ENCODE assay signal across 1 fruit fly cellular context in genomic region chr3R:18983614-18984185, dm6.
TF ChIP-seq lines count a peak whose summit lies in the region.

TSS of gene snRNP-U1-C (minus strand) at chr3R:18983650.
TSS of gene gukh (plus strand) at chr3R:18984025.

TF ChIP-seq in whole organism, embryonic, 481 proteins besides CTCF, POLR2A, EP300 and RAD21 (continued from another document and continues in another):
- no peak for TF ChIP-seq luna (GFP tag; optimal IDR thresholded peaks at IDR 0.05; lab: Kevin White, UChicago)
- TF ChIP-seq Xbp1 (GFP tag; optimal IDR thresholded peaks at IDR 0.05; lab: Kevin White, UChicago): peak; percentile 87
- peak; percentile 28 for TF ChIP-seq CG17912 (GFP tag; optimal IDR thresholded peaks at IDR 0.05; lab: Kevin White, UChicago)
- no peak for TF ChIP-seq CG8089 (GFP tag; optimal IDR thresholded peaks at IDR 0.05; lab: Kevin White, UChicago)
- no peak for TF ChIP-seq tna (GFP tag; IDR thresholded peaks at IDR 0.05; lab: Robert Waterston, UW; ENCODE audit: partially characterized antibody)
- peak; percentile 61 for TF ChIP-seq odd (GFP tag; optimal IDR thresholded peaks at IDR 0.05; lab: Kevin White, UChicago)
- no peak for TF ChIP-seq CG9876 (GFP tag; optimal IDR thresholded peaks at IDR 0.05; lab: Kevin White, UChicago)
- peak; percentile 29; the same call in 1 of the 3 replicates for TF ChIP-seq gce (GFP tag; IDR thresholded peaks at IDR 0.05; lab: Robert Waterston, UW)
- peak; percentile 73; the same call in 1 of the 2 replicates for TF ChIP-seq CG43689 (GFP tag; IDR thresholded peaks at IDR 0.05; lab: Robert Waterston, UW)
- TF ChIP-seq CG31441 (GFP tag; IDR thresholded peaks at IDR 0.05; lab: Robert Waterston, UW): peak; percentile 86
- peak; percentile 31 for TF ChIP-seq CG8944 (GFP tag; optimal IDR thresholded peaks at IDR 0.05; lab: Kevin White, UChicago)
- TF ChIP-seq Vsx1 (GFP tag; optimal IDR thresholded peaks at IDR 0.05; lab: Kevin White, UChicago): peak; percentile 31
- peak; percentile 83 for TF ChIP-seq sob (GFP tag; IDR thresholded peaks at IDR 0.05; lab: Robert Waterston, UW)
- TF ChIP-seq prd (optimal IDR thresholded peaks at IDR 0.05; lab: Kevin White, UChicago): no peak
- peak; percentile 89 for TF ChIP-seq prd (GFP tag; IDR thresholded peaks at IDR 0.05; lab: Robert Waterston, UW)
- TF ChIP-seq NC2α (GFP tag; optimal IDR thresholded peaks at IDR 0.05; lab: Kevin White, UChicago): no peak
- TF ChIP-seq org-1 (GFP tag; optimal IDR thresholded peaks at IDR 0.05; lab: Kevin White, UChicago): peak; percentile 42
- no peak for TF ChIP-seq jigr1 (GFP tag; IDR thresholded peaks at IDR 0.05; lab: Robert Waterston, UW)
- peak; percentile 62 for TF ChIP-seq Gug (GFP tag; IDR thresholded peaks at IDR 0.05; lab: Robert Waterston, UW)
- TF ChIP-seq Ets65A (GFP tag; lab: Kevin White, UChicago): no peak
- no peak for TF ChIP-seq CG3163 (GFP tag; optimal IDR thresholded peaks at IDR 0.05; lab: Kevin White, UChicago)
- TF ChIP-seq sr (GFP tag; IDR thresholded peaks at IDR 0.05; lab: Robert Waterston, UW): no peak; the same call in 1 of the 3 replicates
- TF ChIP-seq abd-A (tag; optimal IDR thresholded peaks at IDR 0.05; lab: Kevin White, UChicago): peak; percentile 74
- peak; percentile 38 for TF ChIP-seq NC2β (GFP tag; optimal IDR thresholded peaks at IDR 0.05; lab: Kevin White, UChicago)
- peak; percentile 64 for TF ChIP-seq CG17568 (GFP tag; optimal IDR thresholded peaks at IDR 0.05; lab: Kevin White, UChicago)
- TF ChIP-seq sc (optimal IDR thresholded peaks at IDR 0.05; lab: Kevin White, UChicago): no peak
- TF ChIP-seq sc (GFP tag; optimal IDR thresholded peaks at IDR 0.05; lab: Kevin White, UChicago): peak; percentile 46
- TF ChIP-seq Lpt (GFP tag; optimal IDR thresholded peaks at IDR 0.05; lab: Kevin White, UChicago): no peak
- peak; percentile 85; the same call in 2 of the 3 replicates for TF ChIP-seq tgo (GFP tag; IDR thresholded peaks at IDR 0.05; lab: Robert Waterston, UW)
- peak; percentile 66 for TF ChIP-seq sd (tag; optimal IDR thresholded peaks at IDR 0.05; lab: Kevin White, UChicago)
- TF ChIP-seq psq (GFP tag; optimal IDR thresholded peaks at IDR 0.05; lab: Kevin White, UChicago): peak; percentile 55
- no peak for TF ChIP-seq yki (optimal IDR thresholded peaks at IDR 0.05; lab: Kevin White, UChicago)
- no peak for TF ChIP-seq Kr (GFP tag; optimal IDR thresholded peaks at IDR 0.05; lab: Kevin White, UChicago)
- TF ChIP-seq CG13894 (tag; optimal IDR thresholded peaks at IDR 0.05; lab: Kevin White, UChicago): peak; percentile 84
- TF ChIP-seq Dfd (GFP tag; optimal IDR thresholded peaks at IDR 0.05; lab: Kevin White, UChicago): no peak
- peak; percentile 80 for TF ChIP-seq tap (tag; optimal IDR thresholded peaks at IDR 0.05; lab: Kevin White, UChicago)
- TF ChIP-seq nau (GFP tag; optimal IDR thresholded peaks at IDR 0.05; lab: Kevin White, UChicago): peak; percentile 35
- peak; percentile 58 for TF ChIP-seq ssp (GFP tag; IDR thresholded peaks at IDR 0.05; lab: Robert Waterston, UW)
- TF ChIP-seq CG7987 (GFP tag; optimal IDR thresholded peaks at IDR 0.05; lab: Kevin White, UChicago): peak; percentile 32
- TF ChIP-seq danr (GFP tag; IDR thresholded peaks at IDR 0.05; lab: Robert Waterston, UW): peak; percentile 32; the same call in 1 of the 2 replicates
- TF ChIP-seq Bteb2 (GFP tag; optimal IDR thresholded peaks at IDR 0.05; lab: Kevin White, UChicago): peak; percentile 41
- peak; percentile 78 for TF ChIP-seq CG18262 (tag; optimal IDR thresholded peaks at IDR 0.05; lab: Kevin White, UChicago)
- peak; percentile 31 for TF ChIP-seq mam (GFP tag; optimal IDR thresholded peaks at IDR 0.05; lab: Kevin White, UChicago)
- TF ChIP-seq CG42726 (GFP tag; IDR thresholded peaks at IDR 0.05; lab: Robert Waterston, UW; ENCODE audit: partially characterized antibody): peak; percentile 55
- peak; percentile 78 for TF ChIP-seq ranshi (GFP tag; IDR thresholded peaks at IDR 0.05; lab: Robert Waterston, UW)
- TF ChIP-seq CG34224 (GFP tag; IDR thresholded peaks at IDR 0.05; lab: Robert Waterston, UW; ENCODE audit: partially characterized antibody): peak; percentile 53
- no peak for TF ChIP-seq ERR (GFP tag; optimal IDR thresholded peaks at IDR 0.05; lab: Kevin White, UChicago)
- TF ChIP-seq CG6813 (GFP tag; optimal IDR thresholded peaks at IDR 0.05; lab: Kevin White, UChicago): peak; percentile 8
- TF ChIP-seq Deaf1 (tag; optimal IDR thresholded peaks at IDR 0.05; lab: Kevin White, UChicago): peak; percentile 72
- peak; percentile 70 for TF ChIP-seq CG4404 (GFP tag; IDR thresholded peaks at IDR 0.05; lab: Robert Waterston, UW)
- TF ChIP-seq Asciz (GFP tag; optimal IDR thresholded peaks at IDR 0.05; lab: Kevin White, UChicago): peak; percentile 29
- TF ChIP-seq cato (GFP tag; optimal IDR thresholded peaks at IDR 0.05; lab: Kevin White, UChicago; ENCODE audit: borderline replicate concordance): peak; percentile 20
- TF ChIP-seq hth (optimal IDR thresholded peaks at IDR 0.05; lab: Kevin White, UChicago): no peak
- TF ChIP-seq MTF-1 (GFP tag; optimal IDR thresholded peaks at IDR 0.05; lab: Kevin White, UChicago; ENCODE audit: borderline replicate concordance): no peak
- TF ChIP-seq D19A (tag; optimal IDR thresholded peaks at IDR 0.05; lab: Kevin White, UChicago): peak; percentile 57
- TF ChIP-seq CG18476 (GFP tag; optimal IDR thresholded peaks at IDR 0.05; lab: Kevin White, UChicago): peak; percentile 69
- TF ChIP-seq Mad (GFP tag; optimal IDR thresholded peaks at IDR 0.05; lab: Kevin White, UChicago): peak; percentile 43
- TF ChIP-seq lab (GFP tag; optimal IDR thresholded peaks at IDR 0.05; lab: Kevin White, UChicago): peak; percentile 88
- peak; percentile 52 for TF ChIP-seq Sox100B (GFP tag; optimal IDR thresholded peaks at IDR 0.05; lab: Kevin White, UChicago)
- peak; percentile 84 for TF ChIP-seq sna (GFP tag; IDR thresholded peaks at IDR 0.05; lab: Robert Waterston, UW; ENCODE audit: partially characterized antibody)
- 0 out of 2 replicates have a peak, but pooled peaks have one; percentile 29 for TF ChIP-seq nerfin-2 (GFP tag; IDR thresholded peaks at IDR 0.05; lab: Robert Waterston, UW; ENCODE audit: partially characterized antibody)
- TF ChIP-seq dmrt11E (tag; optimal IDR thresholded peaks at IDR 0.05; lab: Kevin White, UChicago): peak; percentile 72
- TF ChIP-seq CG17829 (tag; optimal IDR thresholded peaks at IDR 0.05; lab: Kevin White, UChicago): peak; percentile 92
- peak; percentile 67 for TF ChIP-seq onecut (GFP tag; IDR thresholded peaks at IDR 0.05; lab: Robert Waterston, UW)
- TF ChIP-seq br (optimal IDR thresholded peaks at IDR 0.05; lab: Kevin White, UChicago): no peak
- TF ChIP-seq CG12391 (tag; optimal IDR thresholded peaks at IDR 0.05; lab: Kevin White, UChicago): peak; percentile 92
- peak; percentile 56 for TF ChIP-seq Hand (GFP tag; optimal IDR thresholded peaks at IDR 0.05; lab: Kevin White, UChicago)
- no peak for TF ChIP-seq Dip2 (GFP tag; IDR thresholded peaks at IDR 0.05; lab: Robert Waterston, UW)
- no peak for TF ChIP-seq pum (GFP tag; optimal IDR thresholded peaks at IDR 0.05; lab: Kevin White, UChicago)
- TF ChIP-seq wor (GFP tag; IDR thresholded peaks at IDR 0.05; lab: Robert Waterston, UW): peak; percentile 64
- peak in 1 of 2 experiments; percentile 58 for TF ChIP-seq crp (GFP tag; optimal IDR thresholded peaks at IDR 0.05; lab: Kevin White, UChicago)
- no peak for TF ChIP-seq Dad (GFP tag; optimal IDR thresholded peaks at IDR 0.05; lab: Kevin White, UChicago)
- TF ChIP-seq Rx (GFP tag; IDR thresholded peaks at IDR 0.05; lab: Robert Waterston, UW): peak; percentile 48
- TF ChIP-seq da (GFP tag; optimal IDR thresholded peaks at IDR 0.05; lab: Kevin White, UChicago): no peak
- peak; percentile 69 for TF ChIP-seq gsb (GFP tag; IDR thresholded peaks at IDR 0.05; lab: Robert Waterston, UW)
- TF ChIP-seq CG4707 (GFP tag; optimal IDR thresholded peaks at IDR 0.05; lab: Kevin White, UChicago): peak; percentile 98
- TF ChIP-seq otp (GFP tag; IDR thresholded peaks at IDR 0.05; lab: Robert Waterston, UW): peak; percentile 75; the same call in 2 of the 3 replicates
- no peak for TF ChIP-seq cad (GFP tag; optimal IDR thresholded peaks at IDR 0.05; lab: Kevin White, UChicago)
- peak; percentile 49; the same call in 1 of the 2 replicates for TF ChIP-seq bowl (GFP tag; IDR thresholded peaks at IDR 0.05; lab: Robert Waterston, UW)
- TF ChIP-seq insv (GFP tag; optimal IDR thresholded peaks at IDR 0.05; lab: Kevin White, UChicago): peak in 1 of 2 experiments; percentile 71
- TF ChIP-seq CG9609 (GFP tag; optimal IDR thresholded peaks at IDR 0.05; lab: Kevin White, UChicago): peak; percentile 19
- TF ChIP-seq CG30431 (GFP tag; optimal IDR thresholded peaks at IDR 0.05; lab: Kevin White, UChicago): peak; percentile 46
- peak; percentile 75 for TF ChIP-seq CG18011 (GFP tag; optimal IDR thresholded peaks at IDR 0.05; lab: Kevin White, UChicago)
- TF ChIP-seq CG1233 (GFP tag; optimal IDR thresholded peaks at IDR 0.05; lab: Kevin White, UChicago): peak; percentile 79
- TF ChIP-seq CG17802 (tag; optimal IDR thresholded peaks at IDR 0.05; lab: Kevin White, UChicago): peak; percentile 78
- no peak for TF ChIP-seq Mes4 (GFP tag; optimal IDR thresholded peaks at IDR 0.05; lab: Kevin White, UChicago)
- peak; percentile 85 for TF ChIP-seq grau (tag; optimal IDR thresholded peaks at IDR 0.05; lab: Kevin White, UChicago)
- peak; percentile 83 for TF ChIP-seq CG12942 (GFP tag; optimal IDR thresholded peaks at IDR 0.05; lab: Kevin White, UChicago)
- TF ChIP-seq lola (GFP tag; optimal IDR thresholded peaks at IDR 0.05; lab: Kevin White, UChicago): peak in 1 of 3 experiments; percentile 70
- TF ChIP-seq CG3065 (GFP tag; optimal IDR thresholded peaks at IDR 0.05; lab: Kevin White, UChicago): peak; percentile 79
- TF ChIP-seq CG6683 (GFP tag; optimal IDR thresholded peaks at IDR 0.05; lab: Kevin White, UChicago): peak; percentile 58
- peak; percentile 59 for TF ChIP-seq Doc3 (GFP tag; IDR thresholded peaks at IDR 0.05; lab: Robert Waterston, UW; ENCODE audit: partially characterized antibody)
- TF ChIP-seq vnd (GFP tag; IDR thresholded peaks at IDR 0.05; lab: Robert Waterston, UW; ENCODE audit: partially characterized antibody): no peak; the same call in 1 of the 3 replicates
- TF ChIP-seq CG7745 (tag; optimal IDR thresholded peaks at IDR 0.05; lab: Kevin White, UChicago): no peak
- peak; percentile 89 for TF ChIP-seq lilli (GFP tag; optimal IDR thresholded peaks at IDR 0.05; lab: Kevin White, UChicago)
- TF ChIP-seq Dip3 (GFP tag; optimal IDR thresholded peaks at IDR 0.05; lab: Kevin White, UChicago): peak; percentile 43
- peak; percentile 70 for TF ChIP-seq gsb-n (tag; optimal IDR thresholded peaks at IDR 0.05; lab: Kevin White, UChicago)
- peak; percentile 45; the same call in 1 of the 3 replicates for TF ChIP-seq zen2 (GFP tag; IDR thresholded peaks at IDR 0.05; lab: Robert Waterston, UW; ENCODE audit: partially characterized antibody)
- TF ChIP-seq Atf-2 (GFP tag; optimal IDR thresholded peaks at IDR 0.05; lab: Kevin White, UChicago): no peak
- peak; percentile 18 for TF ChIP-seq CG31365 (tag; optimal IDR thresholded peaks at IDR 0.05; lab: Kevin White, UChicago)
- TF ChIP-seq CG8765 (GFP tag; IDR thresholded peaks at IDR 0.05; lab: Robert Waterston, UW): peak; percentile 40
- peak; percentile 48 for TF ChIP-seq vfl (GFP tag; optimal IDR thresholded peaks at IDR 0.05; lab: Kevin White, UChicago)
- peak; percentile 65 for TF ChIP-seq CG10979 (tag; optimal IDR thresholded peaks at IDR 0.05; lab: Kevin White, UChicago)
- peak; percentile 68 for TF ChIP-seq sisA (GFP tag; IDR thresholded peaks at IDR 0.05; lab: Robert Waterston, UW)
- TF ChIP-seq BEAF-32 (GFP tag; optimal IDR thresholded peaks at IDR 0.05; lab: Kevin White, UChicago): peak; percentile 79
- TF ChIP-seq CG16863 (GFP tag; optimal IDR thresholded peaks at IDR 0.05; lab: Kevin White, UChicago): peak; percentile 11
- peak; percentile 40 for TF ChIP-seq peb (GFP tag; IDR thresholded peaks at IDR 0.05; lab: Robert Waterston, UW)
- peak; percentile 80 for TF ChIP-seq Fer1 (GFP tag; optimal IDR thresholded peaks at IDR 0.05; lab: Kevin White, UChicago)
- peak; percentile 25 for TF ChIP-seq grn (GFP tag; optimal IDR thresholded peaks at IDR 0.05; lab: Kevin White, UChicago)
- peak; percentile 60 for TF ChIP-seq Nf-YB (GFP tag; optimal IDR thresholded peaks at IDR 0.05; lab: Kevin White, UChicago)
- no peak for TF ChIP-seq CG14965 (GFP tag; optimal IDR thresholded peaks at IDR 0.05; lab: Kevin White, UChicago; ENCODE audit: borderline replicate concordance)
- peak; percentile 84 for TF ChIP-seq sens-2 (GFP tag; IDR thresholded peaks at IDR 0.05; lab: Robert Waterston, UW)
- peak; percentile 35 for TF ChIP-seq Poxn (GFP tag; IDR thresholded peaks at IDR 0.05; lab: Robert Waterston, UW)
- TF ChIP-seq sens (GFP tag; lab: Kevin White, UChicago): peak; percentile 58
- peak; percentile 87 for TF ChIP-seq so (GFP tag; IDR thresholded peaks at IDR 0.05; lab: Robert Waterston, UW)
- peak; percentile 15 for TF ChIP-seq CG10565 (GFP tag; optimal IDR thresholded peaks at IDR 0.05; lab: Kevin White, UChicago)
- TF ChIP-seq CG6765 (GFP tag; optimal IDR thresholded peaks at IDR 0.05; lab: Kevin White, UChicago): peak; percentile 57
- TF ChIP-seq CG4820 (GFP tag; optimal IDR thresholded peaks at IDR 0.05; lab: Kevin White, UChicago): peak; percentile 39
- TF ChIP-seq h (optimal IDR thresholded peaks at IDR 0.05; lab: Kevin White, UChicago): no peak
- peak; percentile 63 for TF ChIP-seq Sin3A (optimal IDR thresholded peaks at IDR 0.05; lab: Kevin White, UChicago)
- peak; percentile 61 for TF ChIP-seq dati (GFP tag; IDR thresholded peaks at IDR 0.05; lab: Robert Waterston, UW)
- TF ChIP-seq kah (GFP tag; optimal IDR thresholded peaks at IDR 0.05; lab: Kevin White, UChicago): no peak
- peak; percentile 57; the same call in 2 of the 3 replicates for TF ChIP-seq Opbp (GFP tag; IDR thresholded peaks at IDR 0.05; lab: Robert Waterston, UW; ENCODE audit: partially characterized antibody)
- TF ChIP-seq Hsf (GFP tag; optimal IDR thresholded peaks at IDR 0.05; lab: Kevin White, UChicago): peak; percentile 68
- peak; percentile 42 for TF ChIP-seq jing (GFP tag; optimal IDR thresholded peaks at IDR 0.05; lab: Kevin White, UChicago)
- TF ChIP-seq maf-S (GFP tag; optimal IDR thresholded peaks at IDR 0.05; lab: Kevin White, UChicago): no peak
- no peak for TF ChIP-seq fd102C (GFP tag; optimal IDR thresholded peaks at IDR 0.05; lab: Kevin White, UChicago)
- peak; percentile 73 for TF ChIP-seq ttk (GFP tag; IDR thresholded peaks at IDR 0.05; lab: Robert Waterston, UW)
- peak; percentile 84 for TF ChIP-seq CG13775 (GFP tag; optimal IDR thresholded peaks at IDR 0.05; lab: Kevin White, UChicago)
